Worm (Caenorhabditis elegans) whole organism, L2 larva: Measurements from ENCODE around the gene nas-1.

Source experiments
- C34F6.9 ChIP-seq: fragments of 150-350 bp; optimal IDR thresholded peaks from 2 replicates; lab custom pipeline; 2014; ENCODE audit warnings: missing biosample characterization, missing genetic modification characterization
- R02D3.7 ChIP-seq: fragments of 150-350 bp; optimal IDR thresholded peaks from 2 replicates; lab custom pipeline; 2014; ENCODE audit warnings: missing biosample characterization, missing genetic modification characterization
- Y55F3AM.14 ChIP-seq: fragments of 200-800 bp; sonication (Bioruptor generic); optimal IDR thresholded peaks from 2 replicates; lab custom pipeline; 2018; ENCODE audit warnings: mild to moderate bottlenecking, missing genetic modification characterization, missing compliant biosample characterization
- ZK546.5 ChIP-seq: sonication (generic microtip); optimal IDR thresholded peaks from 2 replicates; lab custom pipeline; 2017; ENCODE audit warnings: missing biosample characterization, missing genetic modification characterization
- alr-1 ChIP-seq: fragments of 150-350 bp; optimal IDR thresholded peaks from 2 replicates; lab custom pipeline; 2014; ENCODE audit warnings: missing biosample characterization, missing genetic modification characterization
- aly-2 ChIP-seq: fragments of 150-350 bp; optimal IDR thresholded peaks from 2 replicates; lab custom pipeline; 2014; ENCODE audit warnings: missing biosample characterization, missing genetic modification characterization
- ama-1 ChIP-seq: fragments of 150-350 bp; optimal IDR thresholded peaks from 2 replicates; lab custom pipeline; 2018; ENCODE audit warnings: inconsistent platforms
- blmp-1 ChIP-seq: sonication (generic microtip); optimal IDR thresholded peaks from 2 replicates; lab custom pipeline; 2017; ENCODE audit warnings: missing genetic modification characterization, mild to moderate bottlenecking, missing compliant biosample characterization, antibody characterized with exemption, moderate library complexity; ENCODE audit not compliant: insufficient read depth
- ceh-16 ChIP-seq: fragments of 150-350 bp; optimal IDR thresholded peaks from 2 replicates; lab custom pipeline; 2014; ENCODE audit warnings: missing biosample characterization, missing genetic modification characterization
- crh-2 ChIP-seq: sonication (generic microtip); optimal IDR thresholded peaks from 2 replicates; lab custom pipeline; 2017; ENCODE audit warnings: missing biosample characterization, missing genetic modification characterization
- dmd-4 ChIP-seq: sonication (generic microtip); optimal IDR thresholded peaks from 2 replicates; lab custom pipeline; 2017; ENCODE audit warnings: missing biosample characterization, missing genetic modification characterization
- elt-1 ChIP-seq: fragments of 150-350 bp; optimal IDR thresholded peaks from 2 replicates; lab custom pipeline; 2014; ENCODE audit warnings: missing biosample characterization, missing genetic modification characterization
- fos-1 ChIP-seq: fragments of 150-350 bp; optimal IDR thresholded peaks from 2 replicates; lab custom pipeline; 2014; ENCODE audit warnings: missing biosample characterization, missing genetic modification characterization
- gmeb-1 ChIP-seq: fragments of 150-350 bp; optimal IDR thresholded peaks from 2 replicates; lab custom pipeline; 2014; ENCODE audit warnings: missing biosample characterization, missing genetic modification characterization
- lin-13 ChIP-seq: fragments of 150-350 bp; optimal IDR thresholded peaks from 2 replicates; lab custom pipeline; 2014; ENCODE audit warnings: missing biosample characterization, missing genetic modification reagents, missing genetic modification characterization
- lin-39 ChIP-seq: fragments of 150-350 bp; optimal IDR thresholded peaks from 2 replicates; lab custom pipeline; 2014; ENCODE audit warnings: missing biosample characterization, missing genetic modification reagents, missing genetic modification characterization
- lsy-2 ChIP-seq, 2 experiments: fragments of 150-350 bp in 1 of 2; sonication (generic microtip) in 1 of 2; optimal IDR thresholded peaks; 2 replicates each; lab custom pipeline; 2014 to 2017; ENCODE audit warnings: missing biosample characterization in 2 of 2, missing genetic modification characterization in 2 of 2
- mab-5 ChIP-seq: fragments of 150-350 bp; optimal IDR thresholded peaks from 2 replicates; lab custom pipeline; 2014; ENCODE audit warnings: missing biosample characterization, missing genetic modification characterization
- mbf-1 ChIP-seq: sonication (generic microtip); optimal IDR thresholded peaks from 2 replicates; lab custom pipeline; 2017; ENCODE audit warnings: missing biosample characterization, missing genetic modification characterization
- mdl-1 ChIP-seq, 2 experiments: fragments of 150-350 bp in 1 of 2; sonication (generic microtip) in 1 of 2; optimal IDR thresholded peaks; 2 replicates each; lab custom pipeline; 2017; ENCODE audit warnings: missing biosample characterization in 2 of 2, missing genetic modification characterization in 2 of 2
- nhr-11 ChIP-seq: fragments of 150-350 bp; optimal IDR thresholded peaks from 2 replicates; lab custom pipeline; 2014; ENCODE audit warnings: missing biosample characterization, missing genetic modification characterization
- nhr-12 ChIP-seq: fragments of 150-350 bp; optimal IDR thresholded peaks from 2 replicates; lab custom pipeline; 2014; ENCODE audit warnings: missing biosample characterization, missing genetic modification characterization
- nhr-129 ChIP-seq: fragments of 150-350 bp; optimal IDR thresholded peaks from 2 replicates; lab custom pipeline; 2014; ENCODE audit warnings: missing biosample characterization, missing genetic modification characterization
- nhr-21 ChIP-seq: fragments of 150-350 bp; optimal IDR thresholded peaks from 2 replicates; lab custom pipeline; 2014; ENCODE audit warnings: missing biosample characterization, missing genetic modification characterization
- nhr-23 ChIP-seq: fragments of 150-350 bp; optimal IDR thresholded peaks from 2 replicates; lab custom pipeline; 2014; ENCODE audit warnings: missing biosample characterization, missing genetic modification reagents, missing genetic modification characterization
- nhr-25 ChIP-seq: fragments of 150-350 bp; sonication (generic microtip); optimal IDR thresholded peaks from 3 replicates; lab custom pipeline; 2014; ENCODE audit warnings: missing biosample characterization, missing genetic modification characterization
- nhr-77 ChIP-seq: fragments of 150-350 bp; optimal IDR thresholded peaks from 2 replicates; lab custom pipeline; 2014; ENCODE audit warnings: missing biosample characterization, missing genetic modification characterization
- sem-4 ChIP-seq: fragments of 150-350 bp; optimal IDR thresholded peaks from 2 replicates; lab custom pipeline; 2014; ENCODE audit warnings: missing biosample characterization, missing genetic modification reagents, missing genetic modification characterization
- sma-9 ChIP-seq, 2 experiments: fragments of 150-350 bp in 1 of 2; sonication (generic microtip) in 1 of 2; optimal IDR thresholded peaks; 2 replicates each; lab custom pipeline; 2014 to 2016; ENCODE audit warnings: missing genetic modification characterization in 2 of 2, mild to moderate bottlenecking in 1 of 2, missing biosample characterization in 1 of 2, missing compliant biosample characterization in 1 of 2, missing genetic modification reagents in 1 of 2, moderate library complexity in 1 of 2
- unc-55 ChIP-seq: fragments of 150-350 bp; sonication (generic microtip); optimal IDR thresholded peaks from 3 replicates; lab custom pipeline; 2014; ENCODE audit warnings: missing biosample characterization, missing genetic modification reagents, missing genetic modification characterization
- unc-62 ChIP-seq: fragments of 150-350 bp; optimal IDR thresholded peaks from 2 replicates; lab custom pipeline; 2014; ENCODE audit warnings: missing biosample characterization, missing genetic modification reagents, missing genetic modification characterization
- zag-1 ChIP-seq: fragments of 150-350 bp; optimal IDR thresholded peaks from 2 replicates; lab custom pipeline; 2014; ENCODE audit warnings: missing biosample characterization, missing genetic modification characterization
- ztf-1 ChIP-seq: fragments of 200-800 bp; sonication (Bioruptor generic); conservative IDR thresholded peaks from 2 replicates; pipeline ENCODE4 v1.3.6; 2022; ENCODE audit warnings: missing genetic modification characterization, missing compliant biosample characterization
- ztf-4 ChIP-seq: fragments of 150-350 bp; optimal IDR thresholded peaks from 2 replicates; lab custom pipeline; 2014; ENCODE audit warnings: missing biosample characterization, missing genetic modification characterization

The nas-1 gene

DNA sequence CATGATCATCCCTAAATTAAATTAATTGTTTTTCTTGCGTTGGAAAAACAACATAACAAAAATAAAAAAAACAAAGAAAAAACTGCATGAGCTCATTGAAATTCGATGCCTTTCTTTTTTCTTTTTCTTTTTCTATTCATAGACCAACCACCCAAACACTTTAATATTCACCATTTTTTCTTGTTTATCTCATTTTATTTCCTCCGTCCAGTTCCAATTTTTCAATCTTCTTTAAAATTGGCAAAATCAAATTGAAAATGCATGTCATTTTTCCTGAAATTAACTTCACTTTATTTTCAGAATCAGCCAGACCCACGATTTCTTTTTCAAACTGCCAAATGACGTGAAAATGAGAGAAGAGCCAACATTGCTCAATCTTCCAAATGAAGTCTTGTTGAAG is 19.8 kb upstream of the nas-1 start, which contains the start of gene T03F6.4:
T03F6.4 (plus strand) TSS at position 301 of the 400 bp plus-strand sequence.
- TF ChIP-seq unc-55 (peak; percentile 32), mab-5 (no peak)

DNA sequence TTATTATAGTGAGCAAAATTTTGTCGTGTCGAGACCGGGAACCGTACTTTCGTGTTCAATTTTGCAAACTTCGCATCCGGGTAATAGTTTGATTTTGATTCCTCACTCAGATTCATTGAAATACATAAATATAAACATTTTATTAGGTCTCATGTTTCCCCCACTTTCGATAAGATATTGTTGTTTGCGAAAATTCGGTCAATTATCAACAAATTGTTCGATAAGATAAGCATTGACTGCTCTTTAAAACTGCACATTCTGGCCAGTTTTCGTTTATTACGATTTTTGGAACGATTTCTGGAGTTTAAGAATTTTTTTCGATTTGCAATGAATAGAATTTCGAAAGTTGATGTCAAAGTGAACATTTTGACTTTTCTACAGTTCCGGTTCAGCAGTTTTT is 17.0 kb upstream of the nas-1 start:
- TF ChIP-seq fos-1: peak; percentile 53
- no peak for TF ChIP-seq lin-39 (tag; lab: Kevin White, UChicago)
- TF ChIP-seq ZK546.5 (tag; lab: Kevin White, UChicago): no peak

DNA sequence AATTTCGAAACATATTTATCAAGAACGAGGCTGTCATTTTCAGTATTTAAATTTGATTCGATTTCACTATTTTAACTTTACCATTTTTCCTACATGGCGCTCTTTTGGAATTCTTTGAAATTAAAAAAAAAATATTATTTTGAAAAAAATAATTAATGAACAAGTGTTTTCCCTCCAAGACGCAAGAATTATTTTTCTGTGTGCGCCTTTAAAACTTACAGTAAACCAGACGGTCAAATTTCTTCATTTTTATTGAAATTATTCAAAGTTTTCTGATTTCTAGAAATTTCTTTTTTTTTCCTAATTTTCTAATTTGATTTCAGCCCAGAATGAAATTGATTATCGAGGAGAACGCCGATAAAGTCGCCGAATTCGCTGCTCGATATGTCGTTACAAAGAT is 16.5 kb upstream of the nas-1 start, which contains the start of gene T03F6.3:
T03F6.3 (plus strand) TSS at position 318 of the 400 bp plus-strand sequence.
- TF ChIP-seq R02D3.7 (tag; lab: Kevin White, UChicago) (no peak), unc-55 (no peak), nhr-77 (no peak), nhr-129 (no peak), dmd-4 (no peak), zag-1 (tag; lab: Kevin White, UChicago) (no peak), ztf-4 (tag; lab: Kevin White, UChicago) (no peak), ama-1 (lab: Kevin White, UChicago) (no peak), lsy-2 (tag; optimal IDR thresholded peaks at IDR 0.05; lab: Kevin White, UChicago) (no peak), nhr-21 (tag; lab: Kevin White, UChicago) (no peak), crh-2 (no peak), ztf-1 (GFP tag; lab: Robert Waterston, UW) (no peak), ZK546.5 (tag; lab: Kevin White, UChicago) (no peak), nhr-12 (no peak), mdl-1 (tag; optimal IDR thresholded peaks at IDR 0.05; lab: Kevin White, UChicago) (no peak), alr-1 (tag; lab: Kevin White, UChicago) (no peak), nhr-25 (tag; lab: Kevin White, UChicago) (no peak), nhr-11 (tag; lab: Kevin White, UChicago) (no peak), elt-1 (no peak)

DNA sequence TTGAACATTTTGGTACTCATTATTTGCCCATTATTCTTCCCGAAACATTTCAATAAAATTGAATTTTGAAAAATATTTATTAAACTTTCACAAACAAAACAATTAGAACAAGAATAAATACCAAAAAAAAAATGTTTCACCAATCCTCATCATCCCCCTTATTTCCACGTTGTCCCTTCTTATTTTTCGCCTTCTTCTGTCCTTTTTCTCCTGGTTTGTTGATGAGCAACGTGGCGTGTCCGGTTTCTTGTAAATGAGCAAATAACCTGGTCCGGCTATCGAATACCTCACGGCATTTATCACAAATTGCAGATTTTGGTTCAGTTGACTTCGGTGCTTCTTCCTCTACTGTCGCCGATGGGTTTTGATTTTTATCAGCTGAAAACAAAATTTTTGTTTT is 14.8 kb upstream of the nas-1 start:
- TF ChIP-seq nhr-77 (no peak), mbf-1 (tag; lab: Kevin White, UChicago) (no peak), nhr-23 (tag; lab: Kevin White, UChicago) (no peak), Y55F3AM.14 (GFP tag; lab: Kevin White, UChicago) (no peak), lin-39 (tag; lab: Kevin White, UChicago) (no peak), nhr-25 (tag; lab: Kevin White, UChicago) (no peak), nhr-11 (tag; lab: Kevin White, UChicago) (no peak), ceh-16 (tag; lab: Kevin White, UChicago) (no peak), ztf-4 (tag; lab: Kevin White, UChicago) (no peak), C34F6.9 (no peak), R02D3.7 (tag; lab: Kevin White, UChicago) (no peak), unc-62 (no peak)

DNA sequence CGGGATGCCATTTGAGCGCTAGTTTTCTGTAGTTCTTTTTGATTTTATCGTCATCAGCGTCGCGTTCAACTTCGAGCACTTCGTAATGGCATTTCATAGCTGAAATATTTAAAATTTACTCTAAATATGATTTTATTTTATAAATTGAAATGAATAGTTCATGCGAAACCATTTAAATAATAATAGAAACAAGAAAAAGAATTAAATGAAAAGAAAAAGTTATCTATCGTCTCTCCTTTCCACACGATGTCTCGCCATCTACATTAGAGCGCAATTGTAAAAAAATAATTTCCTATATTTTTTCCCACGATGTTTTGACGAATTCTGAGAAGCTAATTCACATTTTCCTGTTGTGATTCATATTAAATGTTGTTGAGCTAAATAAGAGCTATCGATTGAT is 12.4 kb upstream of the nas-1 start, which contains the start of gene dnj-17:
dnj-17 (minus strand) TSS at position 101 of the 400 bp plus-strand sequence.
- TF ChIP-seq mbf-1 (tag; lab: Kevin White, UChicago): no peak
- no peak for TF ChIP-seq blmp-1
- TF ChIP-seq ceh-16 (tag; lab: Kevin White, UChicago): no peak
- TF ChIP-seq nhr-12: no peak
- no peak for TF ChIP-seq gmeb-1 (tag; lab: Kevin White, UChicago)
- no peak for TF ChIP-seq R02D3.7 (tag; lab: Kevin White, UChicago)
- TF ChIP-seq nhr-25 (tag; lab: Kevin White, UChicago): no peak
- TF ChIP-seq nhr-21 (tag; lab: Kevin White, UChicago): no peak
- no peak for TF ChIP-seq sem-4 (tag; lab: Kevin White, UChicago)

DNA sequence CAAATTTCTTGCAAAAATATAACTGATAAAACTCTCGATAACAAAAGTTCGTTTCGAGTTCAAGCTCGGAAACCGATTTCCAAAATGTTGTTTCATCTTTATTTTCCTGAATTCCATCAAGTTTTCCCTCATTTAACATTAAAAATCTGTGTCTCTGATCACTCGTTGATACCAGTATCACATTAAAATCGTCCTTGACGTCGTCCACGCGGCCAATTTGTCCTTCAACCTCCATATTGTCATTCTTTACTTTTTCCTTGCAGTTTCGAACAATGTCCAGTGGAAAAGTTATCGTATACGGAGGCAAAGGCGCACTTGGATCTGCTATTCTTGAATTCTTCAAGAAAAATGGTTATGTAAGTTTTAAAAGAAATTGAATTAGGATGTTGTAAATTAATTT is 12.0 kb upstream of the nas-1 start, which contains the start of gene qdpr-1:
qdpr-1 (plus strand) TSS at position 264 of the 400 bp plus-strand sequence.
- TF ChIP-seq aly-2 (no peak), ztf-4 (tag; lab: Kevin White, UChicago) (no peak), R02D3.7 (tag; lab: Kevin White, UChicago) (no peak), alr-1 (tag; lab: Kevin White, UChicago) (no peak), zag-1 (tag; lab: Kevin White, UChicago) (no peak), dmd-4 (no peak), lin-13 (GFP tag; lab: Kevin White, UChicago) (no peak), unc-55 (no peak), nhr-77 (no peak), sma-9 (GFP tag; optimal IDR thresholded peaks at IDR 0.05; lab: Kevin White, UChicago) (no peak), sma-9 (tag; optimal IDR thresholded peaks at IDR 0.05; lab: Kevin White, UChicago) (no peak)
